Fruit fly (Drosophila melanogaster) whole organism, embryonic: Measurements from ENCODE around the gene yuri.

Experiments
- Aef1 ChIP-seq: fragments of 200-800 bp; sonication (Bioruptor generic); IDR thresholded peaks from 3 replicates; pipeline ENCODE4 v1.3.6; 2022; ENCODE audit warnings: missing biosample characterization, missing genetic modification characterization
- CG11696 ChIP-seq: fragments of 200-800 bp; sonication (Bioruptor generic); IDR thresholded peaks from 2 replicates; pipeline ENCODE4 v1.3.6; 2022; ENCODE audit warnings: missing biosample characterization, missing genetic modification characterization
- Hmr ChIP-seq: fragments of 200-800 bp; sonication (Bioruptor generic); optimal IDR thresholded peaks from 3 replicates; lab custom pipeline; 2017; ENCODE audit warnings: mild to moderate bottlenecking, missing biosample characterization, missing genetic modification reagents, missing genetic modification characterization
- TFAM ChIP-seq: fragments of 200-800 bp; sonication (Bioruptor generic); optimal IDR thresholded peaks from 2 replicates; lab custom pipeline; 2017; ENCODE audit warnings: missing biosample characterization, missing genetic modification characterization, inconsistent platforms
- lola ChIP-seq, 3 experiments: fragments of >200 bp in 2 of 3; fragments of 200-800 bp in 1 of 3; sonication (Bioruptor generic) in 1 of 3; optimal IDR thresholded peaks; 2 replicates each; lab custom pipeline; 2017 to 2019; ENCODE audit warnings: missing biosample characterization in 3 of 3, missing genetic modification characterization in 3 of 3, mild to moderate bottlenecking in 1 of 3, moderate library complexity in 1 of 3
- ro ChIP-seq: fragments of 200-800 bp; sonication (Bioruptor generic); IDR thresholded peaks from 2 replicates; pipeline ENCODE4 v1.3.6; 2022; ENCODE audit warnings: missing biosample characterization, missing genetic modification characterization
- wek ChIP-seq: fragments of 200-800 bp; sonication (Bioruptor generic); optimal IDR thresholded peaks from 3 replicates; lab custom pipeline; 2018; ENCODE audit warnings: missing biosample characterization, mild to moderate bottlenecking, missing genetic modification characterization, moderate library complexity
- z ChIP-seq: fragments of 200-800 bp; sonication (Bioruptor generic); IDR thresholded peaks from 3 replicates; pipeline ENCODE4 v1.3.6; 2022; ENCODE audit warnings: missing biosample characterization, missing genetic modification characterization

- TF ChIP-seq z (GFP tag; lab: Robert Waterston, UW), result no peak
- no peak for TF ChIP-seq wek (GFP tag; lab: Kevin White, UChicago)
- no peak for TF ChIP-seq TFAM (GFP tag; lab: Kevin White, UChicago)
- no peak for TF ChIP-seq lola (GFP tag; optimal IDR thresholded peaks at IDR 0.05; lab: Kevin White, UChicago)
- no peak for TF ChIP-seq Aef1 (GFP tag; lab: Robert Waterston, UW)
- no peak for TF ChIP-seq CG11696
- TF ChIP-seq Hmr, result no peak
- no peak for TF ChIP-seq ro (GFP tag; lab: Robert Waterston, UW)
Measured at dm6 chr2L:15292139-15292538, 27.6 kb upstream of the yuri start, which contains the start of gene CG15260.
